Fruit fly (Drosophila melanogaster) whole organism, embryonic: ENCODE measurements around the gene msb1l.
A peak's percentile ranks its signal among the peaks of the same experiment; 100 is the strongest.

Source experiments
- B-H1 ChIP-seq: fragments of 200-800 bp; sonication (Bioruptor generic); IDR thresholded peaks from 3 replicates; pipeline ENCODE4 v1.3.6; 2022; ENCODE audit warnings: missing biosample characterization, missing genetic modification characterization
- BtbVII ChIP-seq: fragments of 200-800 bp; sonication (Bioruptor generic); optimal IDR thresholded peaks from 3 replicates; lab custom pipeline; 2017; ENCODE audit warnings: missing biosample characterization, mild to moderate bottlenecking, missing genetic modification characterization
- CG10543 ChIP-seq: fragments of 200-800 bp; sonication (Bioruptor generic); optimal IDR thresholded peaks from 3 replicates; lab custom pipeline; 2017; ENCODE audit warnings: missing biosample characterization, mild to moderate bottlenecking, missing genetic modification characterization, moderate library complexity
- CG12659 ChIP-seq: fragments of 200-800 bp; sonication (Bioruptor generic); optimal IDR thresholded peaks from 3 replicates; lab custom pipeline; 2017; ENCODE audit warnings: mild to moderate bottlenecking, missing biosample characterization, missing genetic modification reagents, missing genetic modification characterization
- CG13894 ChIP-seq: fragments of 200-800 bp; sonication (Bioruptor generic); optimal IDR thresholded peaks from 3 replicates; lab custom pipeline; 2018; ENCODE audit warnings: missing biosample characterization, mild to moderate bottlenecking, missing genetic modification characterization, moderate library complexity
- CG14441 ChIP-seq: fragments of 200-800 bp; sonication (Bioruptor generic); IDR thresholded peaks from 2 replicates; pipeline ENCODE4 v1.3.6; 2022; ENCODE audit warnings: missing biosample characterization, missing genetic modification characterization
- CG14965 ChIP-seq: fragments of 200-800 bp; sonication (Bioruptor generic); optimal IDR thresholded peaks from 2 replicates; lab custom pipeline; 2016; ENCODE audit warnings: missing biosample characterization, missing genetic modification characterization, borderline replicate concordance
- CG15514 ChIP-seq: fragments of 200-800 bp; sonication (Bioruptor generic); optimal IDR thresholded peaks from 3 replicates; lab custom pipeline; 2017; ENCODE audit warnings: missing biosample characterization, missing genetic modification characterization, mild to moderate bottlenecking, moderate library complexity, missing genetic modification reagents
- CG17385 ChIP-seq: fragments of 200-800 bp; sonication (Bioruptor generic); optimal IDR thresholded peaks from 3 replicates; lab custom pipeline; 2018; ENCODE audit warnings: missing biosample characterization, mild to moderate bottlenecking, missing genetic modification characterization
- CG1832 ChIP-seq: fragments of 200-800 bp; sonication (Bioruptor generic); optimal IDR thresholded peaks from 2 replicates; lab custom pipeline; 2017; ENCODE audit warnings: missing biosample characterization, mild to moderate bottlenecking, missing genetic modification characterization, inconsistent platforms
- CG2889 ChIP-seq: fragments of 200-800 bp; sonication (Bioruptor generic); IDR thresholded peaks from 3 replicates; pipeline ENCODE4 v1.3.6; 2022; ENCODE audit warnings: missing biosample characterization, missing genetic modification characterization
- CG3065 ChIP-seq: fragments of 200-800 bp; sonication (Bioruptor generic); optimal IDR thresholded peaks from 2 replicates; lab custom pipeline; 2016; ENCODE audit warnings: missing biosample characterization, missing genetic modification characterization
- CG3726 ChIP-seq: fragments of 200-800 bp; sonication (Bioruptor generic); IDR thresholded peaks from 3 replicates; pipeline ENCODE4, ENCODE4 v1.3.6; 2022; ENCODE audit warnings: missing biosample characterization, missing genetic modification characterization
- CG3838 ChIP-seq: fragments of 200-800 bp; sonication (Bioruptor generic); optimal IDR thresholded peaks from 3 replicates; lab custom pipeline; 2016; ENCODE audit warnings: missing biosample characterization, missing genetic modification characterization
- CG3995 ChIP-seq: fragments of 200-800 bp; sonication (Bioruptor generic); optimal IDR thresholded peaks from 3 replicates; lab custom pipeline; 2016; ENCODE audit warnings: missing biosample characterization, missing genetic modification characterization
- CG7963 ChIP-seq: fragments of 200-800 bp; sonication (Bioruptor generic); IDR thresholded peaks from 3 replicates; pipeline ENCODE4 v1.3.6; 2022; ENCODE audit warnings: missing biosample characterization, missing genetic modification characterization; ENCODE audit not compliant: partially characterized antibody
- CTCF ChIP-seq: fragments of 200-800 bp; sonication (Bioruptor generic); optimal IDR thresholded peaks from 2 replicates; lab custom pipeline; 2017; ENCODE audit warnings: missing biosample characterization, mild to moderate bottlenecking, missing genetic modification characterization, moderate library complexity
- Dp ChIP-seq: fragments of 200-800 bp; sonication (Bioruptor generic); optimal IDR thresholded peaks from 2 replicates; lab custom pipeline; 2018; ENCODE audit warnings: missing biosample characterization, mild to moderate bottlenecking, missing genetic modification characterization, moderate library complexity
- Drgx ChIP-seq: fragments of 200-800 bp; sonication (Bioruptor generic); IDR thresholded peaks from 2 replicates; pipeline ENCODE4 v1.3.6; 2022; ENCODE audit warnings: missing biosample characterization, missing genetic modification characterization
- E2f2 ChIP-seq: fragments of 200-800 bp; sonication (Bioruptor generic); IDR thresholded peaks from 2 replicates; pipeline ENCODE4 v1.3.6; 2022; ENCODE audit warnings: missing biosample characterization, missing genetic modification characterization
- Hsf ChIP-seq: fragments of 200-800 bp; sonication (Bioruptor generic); optimal IDR thresholded peaks from 3 replicates; lab custom pipeline; 2016; ENCODE audit warnings: missing biosample characterization, missing genetic modification characterization
- MBD-R2 ChIP-seq: fragments of 200-800 bp; sonication (Bioruptor generic); IDR thresholded peaks from 2 replicates; pipeline ENCODE4 v1.3.6; 2022; ENCODE audit warnings: missing biosample characterization, missing genetic modification characterization
- MTF-1 ChIP-seq: fragments of 200-800 bp; sonication (Bioruptor generic); optimal IDR thresholded peaks from 2 replicates; lab custom pipeline; 2018; ENCODE audit warnings: missing biosample characterization, mild to moderate bottlenecking, missing genetic modification characterization, borderline replicate concordance
- Oli ChIP-seq: fragments of 200-800 bp; sonication (Bioruptor generic); optimal IDR thresholded peaks from 2 replicates; lab custom pipeline; 2018; ENCODE audit warnings: missing biosample characterization, mild to moderate bottlenecking, missing genetic modification characterization, moderate library complexity
- Poxn ChIP-seq: fragments of 200-800 bp; sonication (Bioruptor generic); IDR thresholded peaks from 2 replicates; pipeline ENCODE4 v1.3.6; 2022; ENCODE audit warnings: missing biosample characterization, missing genetic modification characterization
- Sry-β ChIP-seq: fragments of 200-800 bp; sonication (Bioruptor generic); optimal IDR thresholded peaks from 2 replicates; lab custom pipeline; 2018; ENCODE audit warnings: missing biosample characterization, mild to moderate bottlenecking, missing genetic modification characterization, moderate library complexity
- Stat92E ChIP-seq, 3 experiments: fragments of >200 bp in 2 of 3; fragments of 200-800 bp in 1 of 3; sonication (Bioruptor generic) in 1 of 3; optimal IDR thresholded peaks; 2 replicates each; lab custom pipeline; 2017 to 2019; ENCODE audit warnings: missing biosample characterization in 3 of 3, missing genetic modification characterization in 3 of 3, mild to moderate bottlenecking in 1 of 3, moderate library complexity in 1 of 3
- Taf1 ChIP-seq: fragments of 200-800 bp; sonication (Bioruptor generic); IDR thresholded peaks from 2 replicates; pipeline ENCODE4 v1.3.6; 2022; ENCODE audit warnings: missing biosample characterization, missing genetic modification characterization
- amos ChIP-seq: fragments of 200-800 bp; sonication (Bioruptor generic); IDR thresholded peaks from 2 replicates; pipeline ENCODE4 v1.3.6; 2022; ENCODE audit warnings: missing biosample characterization, missing genetic modification characterization; ENCODE audit not compliant: partially characterized antibody
- ara ChIP-seq: fragments of 200-800 bp; sonication (Bioruptor generic); IDR thresholded peaks from 2 replicates; pipeline ENCODE4 v1.3.6; 2022; ENCODE audit warnings: missing biosample characterization, missing genetic modification characterization
- bab2 ChIP-seq: fragments of 200-800 bp; sonication (Bioruptor generic); optimal IDR thresholded peaks from 2 replicates; lab custom pipeline; 2016; ENCODE audit warnings: missing biosample characterization, missing genetic modification characterization
- cg ChIP-seq: fragments of 200-800 bp; sonication (Bioruptor generic); optimal IDR thresholded peaks from 3 replicates; lab custom pipeline; 2019; ENCODE audit warnings: missing biosample characterization, mild to moderate bottlenecking, missing genetic modification characterization, moderate library complexity
- crc ChIP-seq: fragments of 200-800 bp; sonication (Bioruptor generic); optimal IDR thresholded peaks from 2 replicates; lab custom pipeline; 2016; ENCODE audit warnings: missing biosample characterization, missing genetic modification characterization
- ewg ChIP-seq: fragments of 200-800 bp; sonication (Bioruptor generic); optimal IDR thresholded peaks from 3 replicates; lab custom pipeline; 2017; ENCODE audit warnings: mild to moderate bottlenecking, missing biosample characterization, missing genetic modification reagents, missing genetic modification characterization
- exex ChIP-seq: fragments of 200-800 bp; sonication (Bioruptor generic); optimal IDR thresholded peaks from 4 replicates; lab custom pipeline; 2018; ENCODE audit warnings: missing biosample characterization, mild to moderate bottlenecking, missing genetic modification characterization, moderate library complexity
- gfzf ChIP-seq: fragments of 200-800 bp; sonication (Bioruptor generic); optimal IDR thresholded peaks from 2 replicates; lab custom pipeline; 2016; ENCODE audit warnings: missing biosample characterization, mild to moderate bottlenecking, missing genetic modification characterization, moderate library complexity
- grn ChIP-seq: fragments of 200-800 bp; sonication (Bioruptor generic); optimal IDR thresholded peaks from 3 replicates; lab custom pipeline; 2017; ENCODE audit warnings: missing biosample characterization, missing genetic modification characterization
- lilli ChIP-seq: fragments of 200-800 bp; sonication (Bioruptor generic); optimal IDR thresholded peaks from 3 replicates; lab custom pipeline; 2016; ENCODE audit warnings: missing biosample characterization, missing genetic modification characterization
- nau ChIP-seq: fragments of 200-800 bp; sonication (Bioruptor generic); optimal IDR thresholded peaks from 3 replicates; lab custom pipeline; 2017; ENCODE audit warnings: missing biosample characterization, mild to moderate bottlenecking, missing genetic modification characterization, missing genetic modification reagents
- nerfin-2 ChIP-seq: fragments of 200-800 bp; sonication (Bioruptor generic); IDR thresholded peaks from 2 replicates; pipeline ENCODE4 v1.3.6; 2022; ENCODE audit warnings: missing biosample characterization, missing genetic modification characterization; ENCODE audit not compliant: partially characterized antibody
- onecut ChIP-seq: fragments of 200-800 bp; sonication (Bioruptor generic); IDR thresholded peaks from 2 replicates; pipeline ENCODE4 v1.3.6; 2022; ENCODE audit warnings: missing biosample characterization, missing genetic modification characterization
- p53 ChIP-seq: fragments of 200-800 bp; sonication (Bioruptor generic); optimal IDR thresholded peaks from 2 replicates; lab custom pipeline; 2016; ENCODE audit warnings: missing biosample characterization, missing genetic modification characterization
- peb ChIP-seq: fragments of 200-800 bp; sonication (Bioruptor generic); IDR thresholded peaks from 2 replicates; pipeline ENCODE4 v1.3.6; 2022; ENCODE audit warnings: missing biosample characterization, missing genetic modification characterization
- pnt ChIP-seq: fragments of 200-800 bp; sonication (Bioruptor generic); optimal IDR thresholded peaks from 3 replicates; lab custom pipeline; 2016; ENCODE audit warnings: missing biosample characterization, missing genetic modification characterization
- sc ChIP-seq, 3 experiments: fragments of >200 bp in 2 of 3; fragments of 200-800 bp in 1 of 3; sonication (Bioruptor generic) in 1 of 3; optimal IDR thresholded peaks; 2 replicates in 2 of 3; 3 replicates in 1 of 3; lab custom pipeline; 2017; ENCODE audit warnings: mild to moderate bottlenecking in 1 of 3, missing biosample characterization in 1 of 3, missing genetic modification characterization in 1 of 3, missing genetic modification reagents in 1 of 3
- scrt ChIP-seq: fragments of 200-800 bp; sonication (Bioruptor generic); optimal IDR thresholded peaks from 2 replicates; lab custom pipeline; 2018; ENCODE audit warnings: missing biosample characterization, mild to moderate bottlenecking, missing genetic modification characterization, moderate library complexity
- sd ChIP-seq: fragments of 200-800 bp; sonication (Bioruptor generic); optimal IDR thresholded peaks from 3 replicates; lab custom pipeline; 2018; ENCODE audit warnings: missing biosample characterization, mild to moderate bottlenecking, missing genetic modification characterization, moderate library complexity
- seq ChIP-seq: fragments of 200-800 bp; sonication (Bioruptor generic); IDR thresholded peaks from 2 replicates; pipeline ENCODE4 v1.3.6; 2022; ENCODE audit warnings: missing biosample characterization, missing genetic modification characterization
- trh ChIP-seq: fragments of 200-800 bp; sonication (Bioruptor generic); optimal IDR thresholded peaks from 2 replicates; lab custom pipeline; 2016; ENCODE audit warnings: missing biosample characterization, missing genetic modification characterization
- vvl ChIP-seq: fragments of 200-800 bp; sonication (Bioruptor generic); IDR thresholded peaks from 2 replicates; pipeline ENCODE4 v1.3.6; 2022; ENCODE audit warnings: missing biosample characterization, missing genetic modification characterization

The msb1l gene

DNA sequence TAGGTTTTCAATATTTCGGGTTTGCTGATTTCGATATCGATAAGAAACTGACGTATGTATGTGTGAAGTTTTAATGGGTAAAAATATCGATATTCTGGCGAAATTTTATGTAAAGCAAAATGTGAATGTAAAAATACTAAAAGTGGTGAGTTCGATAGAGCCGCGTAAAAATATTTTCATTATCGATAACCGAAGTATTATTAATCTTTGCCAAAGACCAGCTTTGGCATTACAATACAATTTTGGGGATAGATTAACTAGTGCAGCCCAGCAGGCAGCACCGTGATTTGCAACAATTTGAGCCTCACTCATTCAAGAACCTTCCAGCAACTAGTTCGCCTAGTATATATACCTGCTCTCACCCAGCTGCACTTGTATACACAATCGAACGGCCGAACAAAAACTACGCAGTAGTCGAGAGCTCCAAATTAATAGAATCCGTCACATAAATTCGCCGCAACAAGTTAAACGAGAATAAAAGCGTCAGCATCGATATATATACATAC is 35.2 kb upstream of the msb1l start (continued):
- no peak for TF ChIP-seq pnt (GFP tag; lab: Kevin White, UChicago)
- peak; percentile 1 for TF ChIP-seq Hsf (GFP tag; lab: Kevin White, UChicago)
- TF ChIP-seq CG14441 = no peak
- no peak for TF ChIP-seq CG3838 (GFP tag; lab: Kevin White, UChicago)
- no peak for TF ChIP-seq peb (GFP tag; lab: Robert Waterston, UW)
- TF ChIP-seq Oli (tag; lab: Kevin White, UChicago) = no peak
- TF ChIP-seq gfzf = peak; percentile 45
- TF ChIP-seq vvl (GFP tag; lab: Robert Waterston, UW) = peak; percentile 22; the same call in 1 of the 2 replicates
- peak; percentile 99 for TF ChIP-seq CG3995 (GFP tag; lab: Kevin White, UChicago)
- peak; percentile 77 for TF ChIP-seq CG12659
- TF ChIP-seq E2f2 (GFP tag; lab: Robert Waterston, UW) = peak; percentile 67
- no peak for TF ChIP-seq nau
- no peak for TF ChIP-seq Poxn (GFP tag; lab: Robert Waterston, UW)
- TF ChIP-seq MBD-R2 (GFP tag; lab: Robert Waterston, UW) = peak; percentile 71
- TF ChIP-seq Sry-β = no peak
- no peak for TF ChIP-seq CG14965
- peak; percentile 8; the same call in 1 of the 2 replicates for TF ChIP-seq onecut (GFP tag; lab: Robert Waterston, UW)
- no peak for TF ChIP-seq B-H1 (GFP tag; lab: Robert Waterston, UW)
- TF ChIP-seq ewg (GFP tag; lab: Kevin White, UChicago) = no peak
- no peak for TF ChIP-seq CTCF (GFP tag; lab: Kevin White, UChicago)
- TF ChIP-seq CG3726 (GFP tag; lab: Robert Waterston, UW) = no peak
- TF ChIP-seq nerfin-2 (GFP tag; lab: Robert Waterston, UW) = peak; percentile 95
- TF ChIP-seq cg (GFP tag; lab: Kevin White, UChicago) = peak; percentile 72
- no peak for TF ChIP-seq trh (GFP tag; lab: Kevin White, UChicago)
- TF ChIP-seq crc (GFP tag; lab: Kevin White, UChicago) = no peak
- TF ChIP-seq CG3065 (GFP tag; lab: Kevin White, UChicago) = no peak
- no peak for TF ChIP-seq CG1832 (GFP tag; lab: Kevin White, UChicago)
- no peak for TF ChIP-seq Taf1 (GFP tag; lab: Robert Waterston, UW)
- TF ChIP-seq seq (GFP tag; lab: Robert Waterston, UW) = no peak
- TF ChIP-seq CG7963 = peak; percentile 90
- no peak for TF ChIP-seq ara (GFP tag; lab: Robert Waterston, UW)
- peak; percentile 10 for TF ChIP-seq exex (tag; lab: Kevin White, UChicago)
- no peak for TF ChIP-seq CG10543
- no peak for TF ChIP-seq bab2 (GFP tag; lab: Kevin White, UChicago)
- peak; percentile 59 for TF ChIP-seq CG15514 (GFP tag; lab: Kevin White, UChicago)
- TF ChIP-seq p53 (GFP tag; lab: Kevin White, UChicago) = no peak
- TF ChIP-seq Dp (GFP tag; lab: Kevin White, UChicago) = peak; percentile 66
- TF ChIP-seq sc (optimal IDR thresholded peaks at IDR 0.05; lab: Kevin White, UChicago) = no peak
- TF ChIP-seq sc (GFP tag; optimal IDR thresholded peaks at IDR 0.05; lab: Kevin White, UChicago) = no peak
- TF ChIP-seq Drgx (GFP tag; lab: Robert Waterston, UW) = no peak
- TF ChIP-seq scrt (GFP tag; lab: Kevin White, UChicago) = peak; percentile 37
- no peak for TF ChIP-seq lilli (GFP tag; lab: Kevin White, UChicago)
- peak in 1 of 3 experiments; percentile 35 for TF ChIP-seq Stat92E (GFP tag; optimal IDR thresholded peaks at IDR 0.05; lab: Kevin White, UChicago)
- TF ChIP-seq amos (GFP tag; lab: Robert Waterston, UW) = peak; percentile 79; the same call in 1 of the 2 replicates
- peak; percentile 50 for TF ChIP-seq sd (tag; lab: Kevin White, UChicago)
- peak; percentile 28 for TF ChIP-seq CG13894 (tag; lab: Kevin White, UChicago)
- TF ChIP-seq CG2889 = no peak
- peak; percentile 62 for TF ChIP-seq grn (GFP tag; lab: Kevin White, UChicago)
- no peak for TF ChIP-seq CG17385 (GFP tag; lab: Kevin White, UChicago)
- TF ChIP-seq BtbVII (GFP tag; lab: Kevin White, UChicago) = peak; percentile 18
- no peak for TF ChIP-seq MTF-1 (GFP tag; lab: Kevin White, UChicago)
